Worm (Caenorhabditis elegans): ENCODE results near the gene nspc-19.

The nspc-19 gene

DNA sequence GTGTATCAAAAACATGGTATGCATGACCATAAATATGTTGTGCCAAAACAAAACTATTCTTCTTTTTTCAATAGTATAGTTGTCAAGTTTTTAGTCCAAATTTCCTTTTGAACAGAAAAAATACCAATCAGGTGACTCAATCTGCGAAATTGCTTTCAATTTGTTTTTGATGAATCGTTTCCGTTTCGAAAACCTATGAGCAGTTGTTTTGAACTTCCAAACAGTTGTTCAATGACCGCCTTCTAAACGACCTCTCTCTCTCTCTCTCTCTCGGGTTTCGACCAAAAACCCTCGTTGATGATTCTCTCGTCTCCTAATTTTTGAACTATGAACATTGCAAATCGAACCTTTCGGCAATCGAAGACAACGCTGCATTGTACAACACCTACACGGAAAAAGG lies 37.5 kb downstream of the nspc-19 start:
- TF ChIP-seq dao-5 (tag; optimal IDR thresholded peaks at IDR 0.05) = no peak
- TF ChIP-seq W03F9.2 (tag; optimal IDR thresholded peaks at IDR 0.05) = no peak

DNA sequence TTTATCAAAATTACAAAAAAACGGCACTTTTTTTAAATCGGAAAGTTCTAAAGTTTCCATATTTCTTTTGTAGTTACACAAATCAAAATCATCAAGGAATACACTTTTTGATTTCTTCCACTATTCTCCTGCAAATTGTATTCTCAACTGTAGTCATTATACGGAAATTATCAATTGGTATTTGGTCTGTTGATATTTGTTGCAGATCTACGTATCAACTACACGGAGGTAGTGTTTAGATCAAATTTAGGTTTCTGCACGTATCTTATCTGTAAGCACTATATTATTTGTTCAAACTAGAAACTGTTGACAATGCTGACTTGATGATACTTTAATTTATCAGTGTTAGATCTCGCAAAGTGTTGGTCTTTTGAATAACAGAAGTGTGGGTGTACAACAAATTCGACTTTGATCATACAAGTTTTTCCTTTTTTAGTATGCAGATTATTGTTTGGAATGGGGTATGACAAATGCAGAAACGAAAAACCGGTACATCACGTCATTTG lies 39.8 kb downstream of the nspc-19 start:
- no peak for TF ChIP-seq W03F9.2 (tag; optimal IDR thresholded peaks at IDR 0.05)

DNA sequence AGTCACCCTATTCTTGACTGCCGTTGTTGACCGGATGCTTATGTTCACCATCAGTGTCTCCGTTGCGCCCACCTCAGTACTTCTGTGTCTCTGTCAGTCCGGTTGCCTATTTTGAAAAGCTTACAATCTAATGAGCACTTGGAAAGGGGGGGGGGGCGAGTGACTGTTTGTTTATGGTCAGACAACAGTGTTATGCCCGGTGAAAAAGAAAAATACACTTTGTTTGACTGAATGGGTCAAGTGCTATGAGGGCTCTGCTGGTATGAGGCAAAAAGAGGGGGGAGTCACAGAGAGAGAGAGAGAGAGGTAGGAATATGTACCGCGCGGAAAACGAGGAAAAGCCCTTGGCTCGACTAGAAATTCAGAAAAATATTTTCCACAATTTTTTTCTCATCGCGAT lies 42.8 kb downstream of the nspc-19 start:
- TF ChIP-seq him-1 (tag; optimal IDR thresholded peaks at IDR 0.05) (no peak), dao-5 (tag; optimal IDR thresholded peaks at IDR 0.05) (no peak), W03F9.2 (tag; optimal IDR thresholded peaks at IDR 0.05) (no peak)

DNA sequence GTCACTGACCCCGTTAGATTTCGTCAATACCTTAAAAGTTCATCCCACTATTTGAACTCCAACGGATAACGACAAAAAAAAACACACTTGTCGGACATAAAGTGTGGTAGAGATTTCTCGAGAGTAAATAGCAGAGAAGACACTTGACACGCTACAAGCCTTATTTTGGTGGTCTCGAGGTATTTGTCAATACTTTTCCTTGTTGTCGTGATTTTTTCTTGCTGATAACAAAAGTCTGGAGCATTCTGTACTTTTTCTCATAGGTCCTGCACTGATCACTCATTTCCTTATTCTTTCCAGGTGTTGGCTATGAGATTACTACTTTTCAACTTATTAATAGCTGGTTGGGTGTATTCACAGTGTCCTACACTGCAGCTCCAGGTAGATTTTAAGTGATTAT lies 43.9 kb downstream of the nspc-19 start, which contains the start of gene lron-1:
Gene lron-1 (plus strand): TSS at position 301 of the 400 bp plus-strand sequence.
- TF ChIP-seq W03F9.2 (tag; optimal IDR thresholded peaks at IDR 0.05) = no peak
- TF ChIP-seq dao-5 (tag; optimal IDR thresholded peaks at IDR 0.05) = no peak
- TF ChIP-seq him-1 (tag; optimal IDR thresholded peaks at IDR 0.05) = no peak

DNA sequence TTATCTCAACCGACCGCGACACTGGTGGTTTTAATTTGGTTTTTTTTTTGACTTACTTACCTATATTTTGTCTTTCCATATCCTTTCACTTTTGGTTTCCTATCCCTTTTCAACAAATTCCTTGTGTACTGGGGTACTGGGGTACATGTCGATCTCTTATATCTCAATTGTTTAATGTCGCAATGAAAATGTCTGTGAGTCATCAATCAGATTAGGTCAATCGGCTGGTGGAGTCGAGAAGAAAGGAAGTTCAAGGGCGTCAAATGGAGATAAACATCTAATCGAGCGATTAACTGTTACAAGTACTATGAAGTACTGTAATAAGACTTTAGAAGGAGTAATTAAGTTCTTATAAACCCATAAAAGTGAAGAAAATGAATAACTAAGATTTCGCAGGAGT lies 47.4 kb downstream of the nspc-19 start:
- TF ChIP-seq W03F9.2 (tag; optimal IDR thresholded peaks at IDR 0.05) = no peak
- no peak for TF ChIP-seq dao-5 (tag; optimal IDR thresholded peaks at IDR 0.05)

DNA sequence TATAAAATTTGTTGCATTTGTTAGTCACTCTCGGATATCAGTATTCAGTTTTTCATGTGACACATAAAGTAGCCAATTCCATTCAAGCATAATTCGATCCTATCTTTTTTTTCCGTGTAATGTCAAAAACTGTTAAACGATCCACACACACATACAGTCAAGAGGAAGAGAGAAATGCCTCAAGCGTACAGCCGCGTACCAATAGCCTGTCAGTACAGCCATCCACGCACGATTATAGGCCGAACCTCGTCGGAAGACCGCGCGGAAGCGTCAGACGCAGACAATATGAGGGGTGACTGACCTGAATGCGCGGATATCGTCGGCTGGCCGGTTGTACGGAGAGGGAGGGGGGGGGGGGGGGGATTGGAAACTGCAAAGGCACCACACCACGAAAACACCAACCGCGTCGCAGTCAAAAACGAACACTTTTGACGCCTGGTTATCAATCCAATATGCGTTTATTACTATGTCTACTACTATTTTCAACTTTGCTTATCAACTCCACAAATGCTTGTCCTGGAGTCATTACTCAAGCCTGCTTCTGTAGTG lies 49.2 kb downstream of the nspc-19 start, which contains the start of gene let-4:
Gene let-4 (plus strand): TSS at position 357 of the 549 bp plus-strand sequence.
- TF ChIP-seq dao-5 (tag; optimal IDR thresholded peaks at IDR 0.05) (no peak), W03F9.2 (tag; optimal IDR thresholded peaks at IDR 0.05) (no peak)

Data from whole organism, L4/young adult.